Fruit fly (Drosophila melanogaster) whole organism, pupa: ENCODE data around the gene Mfap1.

ENCODE experiments used
- CG10348 ChIP-seq: fragments of 200-800 bp; sonication (Bioruptor generic); IDR thresholded peaks from 2 replicates; pipeline ENCODE4 v1.3.6; 2022; ENCODE audit warnings: missing biosample characterization, missing genetic modification characterization
- CG12605 ChIP-seq: fragments of 200-800 bp; sonication (Bioruptor generic); IDR thresholded peaks from 2 replicates; pipeline ENCODE4 v1.3.6; 2022; ENCODE audit warnings: missing biosample characterization, missing genetic modification characterization
- CG13204 ChIP-seq: fragments of 200-800 bp; sonication (Bioruptor generic); optimal IDR thresholded peaks from 2 replicates; lab custom pipeline; 2018; ENCODE audit warnings: missing biosample characterization, mild to moderate bottlenecking, missing genetic modification characterization, moderate library complexity
- CG14655 ChIP-seq: fragments of 200-800 bp; sonication (Bioruptor generic); optimal IDR thresholded peaks from 3 replicates; lab custom pipeline; 2017; ENCODE audit warnings: mild to moderate bottlenecking, missing biosample characterization, missing genetic modification reagents, missing genetic modification characterization
- CG15710 ChIP-seq: fragments of 200-800 bp; sonication (Bioruptor generic); optimal IDR thresholded peaks from 2 replicates; lab custom pipeline; 2018; ENCODE audit warnings: missing biosample characterization, mild to moderate bottlenecking, missing genetic modification characterization, moderate library complexity
- CG17806 ChIP-seq: fragments of 200-800 bp; sonication (Bioruptor generic); optimal IDR thresholded peaks from 2 replicates; lab custom pipeline; 2018; ENCODE audit warnings: missing biosample characterization, mild to moderate bottlenecking, missing genetic modification characterization, moderate library complexity
- CG32121 ChIP-seq: fragments of 200-800 bp; sonication (Bioruptor generic); IDR thresholded peaks from 2 replicates; pipeline ENCODE4 v1.3.6; 2022; ENCODE audit warnings: missing biosample characterization, missing genetic modification characterization
- CG34367 ChIP-seq: fragments of 200-800 bp; sonication (Bioruptor generic); optimal IDR thresholded peaks from 2 replicates; lab custom pipeline; 2018; ENCODE audit warnings: missing biosample characterization, mild to moderate bottlenecking, missing genetic modification characterization
- CG4496 ChIP-seq: fragments of 200-800 bp; sonication (Bioruptor generic); IDR thresholded peaks from 3 replicates; pipeline ENCODE4 v1.3.6; 2022; ENCODE audit warnings: missing biosample characterization, missing genetic modification characterization
- CG8159 ChIP-seq: fragments of 200-800 bp; sonication (Bioruptor generic); optimal IDR thresholded peaks from 3 replicates; lab custom pipeline; 2018; ENCODE audit warnings: missing biosample characterization, mild to moderate bottlenecking, missing genetic modification characterization, moderate library complexity
- CG8301 ChIP-seq: fragments of 200-800 bp; sonication (Bioruptor generic); optimal IDR thresholded peaks from 2 replicates; lab custom pipeline; 2018; ENCODE audit warnings: missing biosample characterization, mild to moderate bottlenecking, missing genetic modification characterization
- CG9948 ChIP-seq: fragments of 200-800 bp; sonication (Bioruptor generic); optimal IDR thresholded peaks from 2 replicates; lab custom pipeline; 2018; ENCODE audit warnings: missing biosample characterization, mild to moderate bottlenecking, missing genetic modification characterization, moderate library complexity
- D1 ChIP-seq: fragments of 200-800 bp; sonication (Bioruptor generic); optimal IDR thresholded peaks from 2 replicates; lab custom pipeline; 2018; ENCODE audit warnings: missing biosample characterization, mild to moderate bottlenecking, missing genetic modification characterization, moderate library complexity
- EcR ChIP-seq: fragments of 200-800 bp; sonication (Bioruptor generic); optimal IDR thresholded peaks from 3 replicates; lab custom pipeline; 2019; ENCODE audit warnings: missing biosample characterization, missing genetic modification characterization, mild to moderate bottlenecking, moderate library complexity, missing genetic modification reagents
- Ets98B ChIP-seq: fragments of 200-800 bp; sonication (Bioruptor generic); IDR thresholded peaks from 2 replicates; pipeline ENCODE4 v1.3.6; 2022; ENCODE audit warnings: missing biosample characterization, missing genetic modification characterization
- Pif1A ChIP-seq: fragments of 200-800 bp; sonication (Bioruptor generic); optimal IDR thresholded peaks from 3 replicates; lab custom pipeline; 2016; ENCODE audit warnings: missing biosample characterization, missing genetic modification characterization
- Pif1B ChIP-seq: fragments of 200-800 bp; sonication (Bioruptor generic); optimal IDR thresholded peaks from 3 replicates; lab custom pipeline; 2016; ENCODE audit warnings: missing biosample characterization, missing genetic modification characterization
- Snoo ChIP-seq: fragments of 200-800 bp; sonication (Bioruptor generic); optimal IDR thresholded peaks from 3 replicates; lab custom pipeline; 2017; ENCODE audit warnings: missing biosample characterization, mild to moderate bottlenecking, missing genetic modification characterization, inconsistent platforms
- fd96Ca ChIP-seq: fragments of 200-800 bp; sonication (Bioruptor generic); IDR thresholded peaks from 3 replicates; pipeline ENCODE4 v1.3.6; 2022; ENCODE audit warnings: missing biosample characterization, missing genetic modification characterization
- gl ChIP-seq: fragments of 200-800 bp; sonication (Bioruptor generic); optimal IDR thresholded peaks from 2 replicates; lab custom pipeline; 2018; ENCODE audit warnings: missing biosample characterization, mild to moderate bottlenecking, missing genetic modification characterization
- rn ChIP-seq: fragments of 200-800 bp; sonication (Bioruptor generic); IDR thresholded peaks from 2 replicates; pipeline ENCODE4 v1.3.6; 2022; ENCODE audit warnings: missing biosample characterization, missing genetic modification characterization

Mfap1 gene

DNA sequence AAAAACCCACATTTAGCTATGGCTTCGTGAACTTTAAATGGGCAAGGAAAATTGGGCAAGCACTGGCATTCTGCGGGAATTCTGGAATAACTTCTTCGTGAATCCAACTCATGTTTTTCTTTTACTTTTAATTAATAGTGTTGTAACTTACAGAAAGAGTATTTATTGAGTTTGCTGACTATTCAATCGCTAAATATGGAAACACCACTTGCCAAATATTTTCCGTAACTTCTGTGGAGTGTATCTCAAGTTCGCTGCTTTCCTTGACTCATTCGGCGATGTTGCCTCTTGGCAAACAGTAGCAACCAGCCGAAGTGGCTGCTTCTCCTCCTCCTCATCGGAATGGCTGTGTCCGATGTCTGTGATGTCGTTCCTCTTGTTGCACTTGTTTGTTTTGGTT is 35.6 kb upstream of the Mfap1 start:
- TF ChIP-seq CG8301 (peak; percentile 36), CG32121 (GFP tag; lab: Robert Waterston, UW) (peak; percentile 19; the same call in 1 of the 2 replicates), CG15710 (peak; percentile 23), D1 (no peak), CG17806 (no peak), Pif1A (GFP tag; lab: Kevin White, UChicago) (peak; percentile 39), Pif1B (GFP tag; lab: Kevin White, UChicago) (peak; percentile 12), CG13204 (GFP tag; lab: Kevin White, UChicago) (no peak), CG14655 (GFP tag; lab: Kevin White, UChicago) (peak; percentile 14), CG12605 (GFP tag; lab: Robert Waterston, UW) (no peak), CG8159 (tag; lab: Kevin White, UChicago) (peak; percentile 40), fd96Ca (GFP tag; lab: Robert Waterston, UW) (peak; percentile 47; the same call in 2 of the 3 replicates)

DNA sequence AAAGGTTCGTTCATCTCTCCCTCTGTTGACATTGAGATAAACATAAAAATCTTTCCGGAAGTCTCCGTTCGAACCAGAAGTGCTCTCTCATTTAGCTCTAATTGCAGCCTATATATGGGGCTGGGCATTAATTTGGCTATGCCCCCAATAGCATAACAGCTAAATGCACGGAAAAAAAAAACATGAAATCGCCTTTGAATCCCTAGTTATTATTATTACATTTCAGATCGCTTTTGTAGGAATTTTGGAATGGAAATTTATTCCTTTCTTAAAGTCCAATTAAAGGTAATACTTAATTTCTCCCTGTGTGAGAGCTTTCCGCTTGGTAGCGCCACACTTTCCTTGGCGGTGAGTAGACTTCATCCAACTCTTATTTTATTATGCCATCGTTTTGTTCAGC is 34.7 kb upstream of the Mfap1 start:
- TF ChIP-seq rn (GFP tag; lab: Robert Waterston, UW) (no peak), CG12605 (GFP tag; lab: Robert Waterston, UW) (no peak), CG8159 (tag; lab: Kevin White, UChicago) (peak; percentile 4), fd96Ca (GFP tag; lab: Robert Waterston, UW) (no peak), CG9948 (tag; lab: Kevin White, UChicago) (no peak), Ets98B (GFP tag; lab: Robert Waterston, UW) (no peak), Pif1A (GFP tag; lab: Kevin White, UChicago) (peak; percentile 19)

DNA sequence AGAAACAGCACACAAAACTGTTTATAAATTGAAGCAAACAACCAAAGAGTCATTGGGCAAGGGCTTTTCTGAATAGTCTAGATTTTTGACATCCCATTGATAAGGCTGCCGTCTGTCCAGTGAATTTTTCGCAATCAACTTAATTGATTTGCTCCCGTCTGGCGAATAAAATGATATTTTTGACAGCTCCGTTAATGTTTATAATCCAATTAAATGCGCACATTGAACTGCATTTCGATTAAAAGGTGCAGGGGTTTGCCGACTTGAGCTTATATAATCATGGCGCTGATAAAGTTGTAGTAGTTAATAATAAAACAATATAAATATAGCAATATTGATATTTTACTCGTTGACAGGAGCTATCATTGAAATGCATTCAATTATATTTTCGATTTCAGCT is 31.9 kb upstream of the Mfap1 start:
- TF ChIP-seq gl (tag; lab: Kevin White, UChicago), result no peak
- TF ChIP-seq fd96Ca (GFP tag; lab: Robert Waterston, UW), result no peak
- TF ChIP-seq CG17806, result no peak
- TF ChIP-seq D1, result no peak
- TF ChIP-seq EcR (GFP tag; lab: Kevin White, UChicago), result no peak
- no peak for TF ChIP-seq CG32121 (GFP tag; lab: Robert Waterston, UW)
- TF ChIP-seq CG14655 (GFP tag; lab: Kevin White, UChicago), result no peak
- no peak for TF ChIP-seq Ets98B (GFP tag; lab: Robert Waterston, UW)
- TF ChIP-seq Pif1A (GFP tag; lab: Kevin White, UChicago), result no peak
- no peak for TF ChIP-seq rn (GFP tag; lab: Robert Waterston, UW)
- no peak for TF ChIP-seq CG8159 (tag; lab: Kevin White, UChicago)

DNA sequence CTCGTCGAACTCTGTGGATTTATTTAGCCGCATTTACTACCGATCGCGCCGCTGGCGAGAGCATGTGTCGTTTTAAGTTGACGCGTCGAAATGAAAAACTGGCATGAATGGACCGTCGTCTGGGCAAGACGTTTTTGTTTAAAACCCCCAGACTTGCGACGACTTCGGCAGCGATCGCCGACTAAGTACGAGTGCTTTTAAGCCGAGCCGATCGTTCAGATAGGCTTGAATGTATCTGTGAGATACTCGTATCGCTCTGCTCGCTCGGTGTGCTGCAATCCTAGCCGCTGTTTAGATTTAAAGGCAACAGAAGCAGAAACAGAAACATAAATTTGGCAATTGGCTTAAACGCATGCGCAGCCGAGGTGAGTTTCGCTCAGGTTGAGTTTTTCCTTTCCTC is 30.8 kb upstream of the Mfap1 start, which contains the start of gene dsb:
Gene dsb, minus strand, starts transcription at position 91 of the 400 bp plus-strand sequence.
- no peak for TF ChIP-seq Pif1B (GFP tag; lab: Kevin White, UChicago)
- TF ChIP-seq CG13204 (GFP tag; lab: Kevin White, UChicago), result peak; percentile 7
- no peak for TF ChIP-seq CG17806

DNA sequence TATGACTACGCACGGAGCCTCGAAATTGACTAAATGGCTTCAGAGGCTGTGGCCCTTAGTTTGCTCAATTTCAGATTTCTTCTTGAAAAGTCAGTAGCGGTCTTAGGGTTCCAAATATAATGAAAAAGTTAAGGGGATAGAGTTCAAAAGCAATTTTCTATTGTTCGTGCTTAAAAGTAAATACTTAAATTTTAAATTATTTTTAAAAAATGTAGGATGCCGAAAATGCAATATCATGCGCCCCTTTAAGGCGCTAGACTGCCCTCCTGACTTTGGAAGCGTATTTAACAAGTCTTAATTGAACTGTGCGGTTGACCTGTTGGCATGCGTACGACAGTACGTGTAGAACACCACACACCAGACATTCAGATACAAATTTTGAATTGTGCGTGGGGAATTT is 26.2 kb upstream of the Mfap1 start:
- TF ChIP-seq CG32121 (GFP tag; lab: Robert Waterston, UW) (no peak), CG12605 (GFP tag; lab: Robert Waterston, UW) (no peak), gl (tag; lab: Kevin White, UChicago) (no peak), CG15710 (no peak), Snoo (no peak), CG8159 (tag; lab: Kevin White, UChicago) (no peak), CG17806 (no peak), Pif1B (GFP tag; lab: Kevin White, UChicago) (no peak), D1 (no peak), CG8301 (no peak), CG4496 (no peak), CG10348 (GFP tag; lab: Robert Waterston, UW) (no peak), CG34367 (tag; lab: Kevin White, UChicago) (no peak)
- TF ChIP-seq, all 21 proteins: peak for 0

DNA sequence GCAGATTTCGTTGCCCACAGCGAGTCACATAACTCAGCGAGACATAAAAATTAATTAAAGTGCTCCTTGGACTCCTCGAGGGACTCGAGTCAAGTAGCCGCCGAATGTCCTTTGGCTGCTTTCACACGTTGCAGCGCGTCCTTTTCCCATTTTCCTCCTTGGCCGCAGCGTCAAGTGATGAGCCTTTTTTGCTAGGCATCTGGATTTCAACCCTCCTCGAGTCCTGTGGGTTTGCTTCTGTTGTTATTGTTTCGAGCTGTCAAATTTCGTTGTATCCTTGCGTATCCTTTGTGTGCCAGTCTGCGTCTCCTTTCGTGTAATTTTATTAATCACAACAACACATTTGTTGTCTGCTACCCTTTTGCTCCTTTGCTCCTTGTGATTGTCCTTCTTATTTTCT is 24.3 kb upstream of the Mfap1 start:
- TF ChIP-seq CG8159 (tag; lab: Kevin White, UChicago) (no peak), CG34367 (tag; lab: Kevin White, UChicago) (no peak), D1 (no peak), rn (GFP tag; lab: Robert Waterston, UW) (no peak), Pif1B (GFP tag; lab: Kevin White, UChicago) (no peak), Ets98B (GFP tag; lab: Robert Waterston, UW) (no peak), EcR (GFP tag; lab: Kevin White, UChicago) (no peak), Pif1A (GFP tag; lab: Kevin White, UChicago) (no peak), CG13204 (GFP tag; lab: Kevin White, UChicago) (no peak), CG32121 (GFP tag; lab: Robert Waterston, UW) (no peak)
- TF ChIP-seq, all 21 proteins: peak for 0

DNA sequence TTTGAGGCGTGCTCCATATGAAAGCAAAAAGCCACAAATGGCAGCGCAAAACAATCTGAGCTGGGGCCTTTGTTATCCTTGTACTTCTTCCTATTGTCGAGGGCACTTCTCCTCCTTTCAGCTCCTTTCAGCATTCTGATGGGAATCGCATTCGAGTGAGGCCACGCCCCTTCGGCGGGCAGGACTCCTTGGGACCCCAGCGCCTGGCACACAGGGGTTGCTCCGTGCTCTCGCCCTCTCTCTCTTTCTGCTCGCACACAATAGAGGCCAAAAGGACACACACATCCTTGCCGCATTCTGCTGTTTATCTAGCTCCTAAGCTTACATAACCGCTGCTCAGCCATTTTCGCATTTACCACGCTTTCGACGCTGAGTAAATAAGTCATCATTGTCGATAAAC is 20.8 kb upstream of the Mfap1 start:
- TF ChIP-seq CG15710 (no peak), Ets98B (GFP tag; lab: Robert Waterston, UW) (no peak), CG13204 (GFP tag; lab: Kevin White, UChicago) (no peak), CG32121 (GFP tag; lab: Robert Waterston, UW) (no peak)
